Worm (Caenorhabditis elegans): ENCODE measurements around the gene sdz-9.

ce11 chrII:2785787-2786186, 12.4 kb upstream of the sdz-9 start:
- no peak for TF ChIP-seq ref-2 (tag; optimal IDR thresholded peaks at IDR 0.05)
- no peak for TF ChIP-seq nfya-1 (tag; optimal IDR thresholded peaks at IDR 0.05)
- TF ChIP-seq eyg-1 (tag; optimal IDR thresholded peaks at IDR 0.05): no peak
- no peak for TF ChIP-seq ama-1 (optimal IDR thresholded peaks at IDR 0.05)
- TF ChIP-seq madf-2 (tag; optimal IDR thresholded peaks at IDR 0.05): no peak
- no peak for TF ChIP-seq K09A11.1 (tag; optimal IDR thresholded peaks at IDR 0.05; ENCODE audit: insufficient read depth)
- TF ChIP-seq unc-3 (GFP tag; conservative IDR thresholded peaks at IDR 0.05): no peak
- no peak for TF ChIP-seq unc-3 (tag; optimal IDR thresholded peaks at IDR 0.05)
- TF ChIP-seq pha-4 (tag; optimal IDR thresholded peaks at IDR 0.05): no peak
- TF ChIP-seq hlh-13 (GFP tag; optimal IDR thresholded peaks at IDR 0.05): no peak
- no peak for TF ChIP-seq ceh-34 (tag; optimal IDR thresholded peaks at IDR 0.05)
- no peak for TF ChIP-seq fax-1 (tag; optimal IDR thresholded peaks at IDR 0.05)
- TF ChIP-seq nhr-11 (tag; optimal IDR thresholded peaks at IDR 0.05): no peak
